Fruit fly (Drosophila melanogaster) whole organism, wandering third instar larva: Measurements from ENCODE around the gene Tbc1d22.

Source experiments
- Abd-B ChIP-seq: fragments of >200 bp; optimal IDR thresholded peaks from 2 replicates; lab custom pipeline; 2017; ENCODE audit warnings: missing biosample characterization, missing genetic modification characterization
- CG32264 ChIP-seq: fragments of 200-800 bp; sonication (Bioruptor generic); optimal IDR thresholded peaks from 2 replicates; lab custom pipeline; 2016; ENCODE audit warnings: missing biosample characterization, missing genetic modification characterization
- CG9705 ChIP-seq: fragments of 200-800 bp; sonication (Bioruptor generic); optimal IDR thresholded peaks from 2 replicates; lab custom pipeline; 2018; ENCODE audit warnings: missing biosample characterization, mild to moderate bottlenecking, missing genetic modification characterization
- CrebA ChIP-seq: fragments of 200-800 bp; sonication (Bioruptor generic); optimal IDR thresholded peaks from 2 replicates; lab custom pipeline; 2016; ENCODE audit warnings: missing biosample characterization, mild to moderate bottlenecking, missing genetic modification characterization, borderline replicate concordance
- Dfd ChIP-seq: fragments of >200 bp; optimal IDR thresholded peaks from 2 replicates; lab custom pipeline; 2017; ENCODE audit warnings: missing biosample characterization, missing genetic modification characterization
- Dif ChIP-seq: fragments of 200-275, 200-300 bp; sonication (Bioruptor generic); optimal IDR thresholded peaks from 2 replicates; lab custom pipeline; 2018; ENCODE audit warnings: missing biosample characterization, missing genetic modification characterization; ENCODE audit not compliant: partially characterized antibody
- GATAd ChIP-seq: sonication (Bioruptor generic); optimal IDR thresholded peaks from 2 replicates; lab custom pipeline; 2016; ENCODE audit warnings: missing biosample characterization, missing genetic modification characterization
- HLH106 ChIP-seq: fragments of 200-800 bp; optimal IDR thresholded peaks from 3 replicates; lab custom pipeline; 2019; ENCODE audit warnings: missing biosample characterization, mild to moderate bottlenecking, missing genetic modification characterization, moderate library complexity
- Hnf4 ChIP-seq: fragments of 200-800 bp; sonication (Bioruptor generic); optimal IDR thresholded peaks from 2 replicates; lab custom pipeline; 2016; ENCODE audit warnings: missing biosample characterization, mild to moderate bottlenecking, missing genetic modification characterization
- Hr78 ChIP-seq: fragments of >200 bp; optimal IDR thresholded peaks from 2 replicates; lab custom pipeline; 2017; ENCODE audit warnings: missing biosample characterization, missing genetic modification characterization
- Hr83 ChIP-seq: fragments of 200-300 bp; sonication (Bioruptor generic); optimal IDR thresholded peaks from 2 replicates; lab custom pipeline; 2016; ENCODE audit warnings: missing biosample characterization, mild to moderate bottlenecking, missing genetic modification characterization, moderate library complexity; ENCODE audit not compliant: poor library complexity, severe bottlenecking
- Jra ChIP-seq: sonication (Bioruptor generic); optimal IDR thresholded peaks from 2 replicates; lab custom pipeline; 2016; ENCODE audit warnings: missing biosample characterization, missing genetic modification characterization
- Mio ChIP-seq: sonication (Bioruptor generic); optimal IDR thresholded peaks from 2 replicates; lab custom pipeline; 2016; ENCODE audit warnings: missing biosample characterization, missing genetic modification characterization
- Myc ChIP-seq: fragments of >200 bp; optimal IDR thresholded peaks from 2 replicates; lab custom pipeline; 2017
- N ChIP-seq: fragments of >200 bp; optimal IDR thresholded peaks from 2 replicates; lab custom pipeline; 2018; ENCODE audit warnings: missing biosample characterization, missing external identifiers, missing genetic modification characterization
- OdsH ChIP-seq: fragments of 200-800 bp; sonication (Bioruptor generic); optimal IDR thresholded peaks from 2 replicates; lab custom pipeline; 2016; ENCODE audit warnings: missing biosample characterization, mild to moderate bottlenecking, missing genetic modification characterization
- Rel ChIP-seq, 2 experiments: fragments of 200-800 bp; sonication (Bioruptor generic) in 1 of 2; optimal IDR thresholded peaks; 2 replicates in 1 of 2; 3 replicates in 1 of 2; lab custom pipeline; 2016 to 2019; ENCODE audit warnings: mild to moderate bottlenecking in 2 of 2, missing biosample characterization in 2 of 2, missing genetic modification characterization in 2 of 2, moderate library complexity in 1 of 2
- Sp1 ChIP-seq: fragments of 200-800 bp; sonication (Bioruptor generic); optimal IDR thresholded peaks from 3 replicates; lab custom pipeline; 2019; ENCODE audit warnings: missing biosample characterization, mild to moderate bottlenecking, missing genetic modification characterization, moderate library complexity
- Vsx2 ChIP-seq: fragments of 200-300, 225-300 bp; sonication (Bioruptor generic); optimal IDR thresholded peaks from 2 replicates; lab custom pipeline; 2018; ENCODE audit warnings: missing biosample characterization, missing genetic modification characterization; ENCODE audit not compliant: partially characterized antibody
- br ChIP-seq: fragments of 200-800 bp; sonication (Bioruptor generic); optimal IDR thresholded peaks from 2 replicates; lab custom pipeline; 2016; ENCODE audit warnings: missing biosample characterization, missing genetic modification characterization
- brk ChIP-seq: fragments of 200-800 bp; sonication (Bioruptor generic); optimal IDR thresholded peaks from 2 replicates; lab custom pipeline; 2016; ENCODE audit warnings: missing biosample characterization, mild to moderate bottlenecking, missing genetic modification characterization
- dl ChIP-seq, 2 experiments: fragments of 175-275, 200-275 bp in 1 of 2; fragments of 200-275 bp in 1 of 2; sonication (Bioruptor generic); optimal IDR thresholded peaks; lab custom pipeline; 2018; ENCODE audit warnings: mild to moderate bottlenecking in 2 of 2, missing biosample characterization in 2 of 2, missing genetic modification characterization in 2 of 2, moderate library complexity in 2 of 2; ENCODE audit not compliant: partially characterized antibody in 2 of 2, insufficient read depth in 1 of 2
- dmrt93B ChIP-seq: fragments of 200-800 bp; sonication (Bioruptor generic); optimal IDR thresholded peaks from 2 replicates; lab custom pipeline; 2018; ENCODE audit warnings: missing biosample characterization, mild to moderate bottlenecking, missing genetic modification characterization
- dsf ChIP-seq: sonication (Bioruptor generic); optimal IDR thresholded peaks from 2 replicates; lab custom pipeline; 2016; ENCODE audit warnings: missing biosample characterization, missing genetic modification characterization, borderline replicate concordance
- ey ChIP-seq: fragments of 200-800 bp; sonication (Bioruptor generic); optimal IDR thresholded peaks from 2 replicates; lab custom pipeline; 2016; ENCODE audit warnings: missing biosample characterization, missing genetic modification characterization
- foxo ChIP-seq, 2 experiments: fragments of 200-800 bp; sonication (Bioruptor generic); optimal IDR thresholded peaks; 2 replicates in 1 of 2; 3 replicates in 1 of 2; lab custom pipeline; 2016 to 2017; ENCODE audit warnings: missing biosample characterization in 2 of 2, missing genetic modification characterization in 2 of 2
- fru ChIP-seq: fragments of 200-800 bp; sonication (Bioruptor generic); optimal IDR thresholded peaks from 3 replicates; lab custom pipeline; 2016; ENCODE audit warnings: missing biosample characterization, mild to moderate bottlenecking, missing genetic modification characterization
- h ChIP-seq: fragments of 200-800 bp; sonication (Bioruptor generic); optimal IDR thresholded peaks from 3 replicates; lab custom pipeline; 2016; ENCODE audit warnings: missing biosample characterization, mild to moderate bottlenecking, missing genetic modification characterization
- jim ChIP-seq: fragments of 175-275, 200-325 bp; sonication (Bioruptor generic); optimal IDR thresholded peaks from 2 replicates; lab custom pipeline; 2016; ENCODE audit warnings: missing biosample characterization, mild to moderate bottlenecking, missing genetic modification characterization
- lola ChIP-seq: fragments of >200 bp; optimal IDR thresholded peaks from 2 replicates; lab custom pipeline; 2017; ENCODE audit warnings: missing biosample characterization, missing genetic modification characterization
- pan ChIP-seq: fragments of >200 bp; optimal IDR thresholded peaks from 2 replicates; lab custom pipeline; 2017
- psq ChIP-seq: fragments of 200-800 bp; sonication (Bioruptor generic); optimal IDR thresholded peaks from 3 replicates; lab custom pipeline; 2017; ENCODE audit warnings: missing biosample characterization, mild to moderate bottlenecking, missing genetic modification characterization, moderate library complexity
- rgr ChIP-seq: fragments of 200-800 bp; sonication (Bioruptor generic); optimal IDR thresholded peaks from 3 replicates; lab custom pipeline; 2016; ENCODE audit warnings: missing biosample characterization, mild to moderate bottlenecking, missing genetic modification characterization
- sage ChIP-seq: fragments of 200-800 bp; sonication (Bioruptor generic); optimal IDR thresholded peaks from 2 replicates; lab custom pipeline; 2016; ENCODE audit warnings: missing biosample characterization, mild to moderate bottlenecking, missing genetic modification characterization
- sv ChIP-seq: fragments of 200-800 bp; sonication (Bioruptor generic); optimal IDR thresholded peaks from 3 replicates; lab custom pipeline; 2016; ENCODE audit warnings: missing biosample characterization, missing genetic modification characterization
- tai ChIP-seq: sonication (Bioruptor generic); optimal IDR thresholded peaks from 2 replicates; lab custom pipeline; 2016; ENCODE audit warnings: missing biosample characterization, missing genetic modification characterization
- usp ChIP-seq: fragments of >200 bp; optimal IDR thresholded peaks from 2 replicates; lab custom pipeline; 2017; ENCODE audit warnings: missing biosample characterization, missing genetic modification characterization
- woc ChIP-seq: sonication (Bioruptor generic); optimal IDR thresholded peaks from 2 replicates; lab custom pipeline; 2016; ENCODE audit warnings: missing biosample characterization, mild to moderate bottlenecking, missing genetic modification characterization

The Tbc1d22 gene

DNA sequence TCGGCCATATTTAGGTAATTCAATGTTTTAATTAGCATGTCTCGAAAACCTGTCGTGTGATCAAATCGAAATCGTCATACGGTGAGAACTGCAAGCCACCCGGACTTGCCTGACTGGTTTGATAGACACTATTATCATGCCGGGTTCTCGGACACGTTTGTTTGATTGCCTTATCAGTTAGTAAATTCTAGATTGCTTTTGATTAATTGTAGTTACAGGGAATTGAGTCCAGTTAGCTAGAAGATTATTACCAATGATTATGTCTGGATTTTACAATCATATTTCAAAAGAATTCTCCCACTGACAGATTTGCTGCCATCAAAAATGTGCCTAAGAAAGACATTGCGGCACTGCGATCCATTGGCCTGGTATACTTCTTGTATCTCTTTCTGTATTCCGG is 7.7 kb downstream of the Tbc1d22 start:
- TF ChIP-seq lola: no peak
- no peak for TF ChIP-seq Hnf4 (GFP tag; lab: Kevin White, UChicago)
- TF ChIP-seq HLH106 (tag; lab: Kevin White, UChicago): no peak
- no peak for TF ChIP-seq pan (lab: Kevin White, UChicago)
- no peak for TF ChIP-seq usp (GFP tag; lab: Kevin White, UChicago)
- no peak for TF ChIP-seq OdsH

DNA sequence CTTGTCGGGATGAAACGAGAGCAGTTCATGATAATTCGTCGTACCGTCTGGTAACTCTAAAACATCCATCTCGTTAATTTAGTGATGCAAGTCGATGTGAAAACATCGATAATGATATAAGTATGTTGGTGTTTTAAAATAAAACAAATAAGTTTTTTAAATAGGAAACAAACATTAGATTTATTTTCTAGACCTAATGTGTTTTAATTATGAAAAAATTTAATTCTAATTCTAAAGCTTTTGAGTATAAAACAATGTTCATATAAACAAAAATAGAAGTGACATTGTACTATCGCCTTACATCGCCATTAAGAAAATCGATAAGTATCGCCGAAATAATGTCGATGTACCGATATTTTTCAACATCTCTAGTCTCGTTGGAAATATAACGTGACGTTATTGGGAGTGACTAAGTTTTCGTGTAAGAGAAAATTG is 9.1 kb downstream of the Tbc1d22 start, which contains the start of gene Rab11:
Rab11 (plus strand) TSS at position 363 of the 435 bp plus-strand sequence.
- TF ChIP-seq Abd-B (GFP tag; lab: Kevin White, UChicago) (no peak), CG9705 (GFP tag; lab: Kevin White, UChicago) (peak; percentile 63), GATAd (GFP tag; lab: Kevin White, UChicago) (no peak), sv (no peak), lola (no peak), tai (GFP tag; lab: Kevin White, UChicago) (no peak), Hr83 (GFP tag; lab: Kevin White, UChicago) (peak; percentile 56), Hr78 (no peak), Myc (lab: Kevin White, UChicago) (peak; percentile 49), Hnf4 (GFP tag; lab: Kevin White, UChicago) (peak; percentile 58), woc (peak; percentile 81), usp (GFP tag; lab: Kevin White, UChicago) (no peak), Sp1 (GFP tag; lab: Kevin White, UChicago) (peak; percentile 39), br (GFP tag; lab: Kevin White, UChicago) (peak; percentile 37), CG32264 (no peak), Dfd (GFP tag; lab: Kevin White, UChicago) (no peak), jim (no peak), dsf (GFP tag; lab: Kevin White, UChicago) (peak; percentile 41), OdsH (peak; percentile 44), Rel (GFP tag; optimal IDR thresholded peaks at IDR 0.05; lab: Kevin White, UChicago) (no peak), Rel (tag; optimal IDR thresholded peaks at IDR 0.05; lab: Kevin White, UChicago) (no peak), foxo (GFP tag; optimal IDR thresholded peaks at IDR 0.05; lab: Kevin White, UChicago) (peak in 1 of 2 experiments; percentile 70), Dif (no peak), pan (lab: Kevin White, UChicago) (no peak), Mio (GFP tag; lab: Kevin White, UChicago) (no peak), Jra (GFP tag; lab: Kevin White, UChicago) (peak; percentile 75), sage (GFP tag; lab: Kevin White, UChicago) (no peak), N (GFP tag; lab: Kevin White, UChicago) (no peak), Vsx2 (GFP tag; lab: Kevin White, UChicago) (no peak), HLH106 (tag; lab: Kevin White, UChicago) (peak; percentile 61), fru (peak; percentile 42), CrebA (GFP tag; lab: Kevin White, UChicago) (no peak), ey (GFP tag; lab: Kevin White, UChicago) (peak; percentile 35), psq (GFP tag; lab: Kevin White, UChicago) (peak; percentile 29), rgr (GFP tag; lab: Kevin White, UChicago) (peak; percentile 63), h (GFP tag; lab: Kevin White, UChicago) (peak; percentile 70), brk (GFP tag; lab: Kevin White, UChicago) (no peak), dl (GFP tag; optimal IDR thresholded peaks at IDR 0.05; lab: Kevin White, UChicago; ENCODE audit: insufficient read depth in 1 of 2, partially characterized antibody in 2 of 2) (no peak), dmrt93B (no peak)
